Fruit fly (Drosophila melanogaster) whole organism, embryonic: Measurements from ENCODE around the gene VhaSFD.

ENCODE experiments used
- B-H2 ChIP-seq: fragments of 200-800 bp; sonication (Bioruptor generic); optimal IDR thresholded peaks from 2 replicates; lab custom pipeline; 2018; ENCODE audit warnings: missing biosample characterization, mild to moderate bottlenecking, missing genetic modification characterization
- CG11504 ChIP-seq: fragments of 200-800 bp; sonication (Bioruptor generic); optimal IDR thresholded peaks from 3 replicates; lab custom pipeline; 2019; ENCODE audit warnings: missing biosample characterization, mild to moderate bottlenecking, missing genetic modification characterization, moderate library complexity
- CG11723 ChIP-seq: fragments of 200-800 bp; sonication (Bioruptor generic); optimal IDR thresholded peaks from 2 replicates; lab custom pipeline; 2017; ENCODE audit warnings: missing biosample characterization, mild to moderate bottlenecking, missing genetic modification characterization
- CG15269 ChIP-seq: fragments of 200-800 bp; sonication (Bioruptor generic); optimal IDR thresholded peaks from 2 replicates; lab custom pipeline; 2018; ENCODE audit warnings: missing biosample characterization, mild to moderate bottlenecking, missing genetic modification characterization, moderate library complexity
- CG1603 ChIP-seq: fragments of 200-800 bp; sonication (Bioruptor generic); optimal IDR thresholded peaks from 2 replicates; lab custom pipeline; 2019; ENCODE audit warnings: missing biosample characterization, mild to moderate bottlenecking, missing genetic modification characterization, moderate library complexity
- CG16779 ChIP-seq: fragments of 200-800 bp; sonication (Bioruptor generic); IDR thresholded peaks from 2 replicates; pipeline ENCODE4 v1.3.6; 2022; ENCODE audit warnings: missing biosample characterization, missing genetic modification characterization
- CG16813 ChIP-seq: fragments of 200-800 bp; sonication (Bioruptor generic); IDR thresholded peaks from 3 replicates; pipeline ENCODE4 v1.3.6; 2022; ENCODE audit warnings: missing biosample characterization, missing genetic modification characterization; ENCODE audit not compliant: partially characterized antibody
- CG17359 ChIP-seq: fragments of 200-800 bp; sonication (Bioruptor generic); optimal IDR thresholded peaks from 3 replicates; lab custom pipeline; 2018; ENCODE audit warnings: missing biosample characterization, mild to moderate bottlenecking, missing genetic modification characterization, moderate library complexity
- CG17568 ChIP-seq: fragments of 200-800 bp; sonication (Bioruptor generic); optimal IDR thresholded peaks from 2 replicates; lab custom pipeline; 2018; ENCODE audit warnings: missing biosample characterization, mild to moderate bottlenecking, missing genetic modification characterization, moderate library complexity
- CG17612 ChIP-seq: fragments of 200-800 bp; sonication (Bioruptor generic); IDR thresholded peaks from 2 replicates; pipeline ENCODE4 v1.3.6; 2022; ENCODE audit warnings: missing biosample characterization, missing genetic modification characterization
- CG18011 ChIP-seq: fragments of 200-800 bp; sonication (Bioruptor generic); optimal IDR thresholded peaks from 2 replicates; lab custom pipeline; 2017; ENCODE audit warnings: missing biosample characterization, missing genetic modification characterization, mild to moderate bottlenecking, moderate library complexity, missing genotype
- CG2199 ChIP-seq: fragments of 200-800 bp; sonication (Bioruptor generic); IDR thresholded peaks from 3 replicates; pipeline ENCODE4 v1.3.6; 2022; ENCODE audit warnings: missing biosample characterization, missing genetic modification characterization
- CG30431 ChIP-seq: fragments of 200-800 bp; sonication (Bioruptor generic); optimal IDR thresholded peaks from 2 replicates; lab custom pipeline; 2017; ENCODE audit warnings: missing biosample characterization, missing genetic modification characterization
- CG31388 ChIP-seq: fragments of 200-800 bp; sonication (Bioruptor generic); optimal IDR thresholded peaks from 2 replicates; lab custom pipeline; 2016; ENCODE audit warnings: missing biosample characterization, missing genetic modification characterization
- CG3407 ChIP-seq: fragments of 200-800 bp; sonication (Bioruptor generic); optimal IDR thresholded peaks from 2 replicates; lab custom pipeline; 2018; ENCODE audit warnings: missing biosample characterization, mild to moderate bottlenecking, missing genetic modification characterization
- CG34376 ChIP-seq: fragments of 200-800 bp; sonication (Bioruptor generic); optimal IDR thresholded peaks from 2 replicates; lab custom pipeline; 2018; ENCODE audit warnings: missing biosample characterization, mild to moderate bottlenecking, missing genetic modification characterization
- CG4404 ChIP-seq: fragments of 200-800 bp; sonication (Bioruptor generic); IDR thresholded peaks from 2 replicates; pipeline ENCODE4 v1.3.6; 2022; ENCODE audit warnings: missing biosample characterization, missing genetic modification characterization
- CG5180 ChIP-seq: fragments of 200-800 bp; sonication (Bioruptor generic); optimal IDR thresholded peaks from 3 replicates; lab custom pipeline; 2017; ENCODE audit warnings: missing biosample characterization, missing genetic modification characterization, mild to moderate bottlenecking, moderate library complexity, missing genetic modification reagents
- CG8388 ChIP-seq: fragments of 200-800 bp; sonication (Bioruptor generic); optimal IDR thresholded peaks from 2 replicates; lab custom pipeline; 2019; ENCODE audit warnings: missing biosample characterization, mild to moderate bottlenecking, missing genetic modification characterization, moderate library complexity
- CG8478 ChIP-seq: fragments of >200 bp; optimal IDR thresholded peaks from 2 replicates; lab custom pipeline; 2018
- CG8924 ChIP-seq: fragments of 200-800 bp; optimal IDR thresholded peaks from 3 replicates; lab custom pipeline; 2019; ENCODE audit warnings: missing biosample characterization, mild to moderate bottlenecking, missing genetic modification characterization, moderate library complexity
- CG9797 ChIP-seq: fragments of 200-800 bp; sonication (Bioruptor generic); optimal IDR thresholded peaks from 3 replicates; lab custom pipeline; 2018; ENCODE audit warnings: missing biosample characterization, mild to moderate bottlenecking, missing genetic modification characterization
- Dfd ChIP-seq, 2 experiments: fragments of >200 bp; optimal IDR thresholded peaks; 2 replicates each; lab custom pipeline; 2017; ENCODE audit warnings: missing biosample characterization in 2 of 2, missing genetic modification characterization in 2 of 2
- GATAe ChIP-seq: fragments of 200-800 bp; sonication (Bioruptor generic); conservative IDR thresholded peaks from 2 replicates; pipeline ENCODE4 v1.3.6; 2022; ENCODE audit warnings: missing biosample characterization, missing genetic modification characterization
- Gsc ChIP-seq: fragments of 200-800 bp; sonication (Bioruptor generic); IDR thresholded peaks from 2 replicates; pipeline ENCODE4 v1.3.6; 2022; ENCODE audit warnings: missing biosample characterization, missing genetic modification characterization
- HLH3B ChIP-seq: fragments of 200-800 bp; sonication (Bioruptor generic); IDR thresholded peaks from 2 replicates; pipeline ENCODE4 v1.3.6; 2022; ENCODE audit warnings: missing biosample characterization, missing genetic modification characterization
- Hmr ChIP-seq: fragments of 200-800 bp; sonication (Bioruptor generic); optimal IDR thresholded peaks from 3 replicates; lab custom pipeline; 2017; ENCODE audit warnings: mild to moderate bottlenecking, missing biosample characterization, missing genetic modification reagents, missing genetic modification characterization
- Hr3 ChIP-seq: fragments of 200-800 bp; sonication (Bioruptor generic); optimal IDR thresholded peaks from 3 replicates; lab custom pipeline; 2016; ENCODE audit warnings: missing biosample characterization, missing genetic modification characterization
- Hr51 ChIP-seq, 2 experiments: fragments of 200-800 bp; sonication (Bioruptor generic); optimal IDR thresholded peaks; 2 replicates in 1 of 2; 3 replicates in 1 of 2; lab custom pipeline; 2016 to 2018; ENCODE audit warnings: missing biosample characterization in 2 of 2, missing genetic modification characterization in 2 of 2, mild to moderate bottlenecking in 1 of 2, moderate library complexity in 1 of 2
- Kr ChIP-seq: fragments of 200-800 bp; sonication (Bioruptor generic); optimal IDR thresholded peaks from 2 replicates; lab custom pipeline; 2017; ENCODE audit warnings: missing biosample characterization, mild to moderate bottlenecking, missing genetic modification characterization
- Max ChIP-seq: fragments of 200-800 bp; sonication (Bioruptor generic); optimal IDR thresholded peaks from 2 replicates; lab custom pipeline; 2016; ENCODE audit warnings: missing biosample characterization, mild to moderate bottlenecking, missing genetic modification characterization
- Meics ChIP-seq: fragments of 200-800 bp; sonication (Bioruptor generic); optimal IDR thresholded peaks from 2 replicates; lab custom pipeline; 2017; ENCODE audit warnings: missing biosample characterization, mild to moderate bottlenecking, missing genetic modification characterization
- Scr ChIP-seq: fragments of 200-800 bp; sonication (Bioruptor generic); IDR thresholded peaks from 2 replicates; pipeline ENCODE4 v1.3.6; 2022; ENCODE audit warnings: missing biosample characterization, missing genetic modification characterization; ENCODE audit not compliant: partially characterized antibody
- Spps ChIP-seq: fragments of 200-800 bp; sonication (Bioruptor generic); optimal IDR thresholded peaks from 2 replicates; lab custom pipeline; 2018; ENCODE audit warnings: missing biosample characterization, mild to moderate bottlenecking, missing genetic modification characterization
- Xbp1 ChIP-seq: fragments of 200-800 bp; sonication (Bioruptor generic); optimal IDR thresholded peaks from 3 replicates; lab custom pipeline; 2016; ENCODE audit warnings: missing biosample characterization, mild to moderate bottlenecking, missing genetic modification characterization
- bsh ChIP-seq, 2 experiments: fragments of 200-800 bp; sonication (Bioruptor generic); optimal IDR thresholded peaks; 2 replicates each; lab custom pipeline; 2017 to 2018; ENCODE audit warnings: mild to moderate bottlenecking in 2 of 2, missing biosample characterization in 2 of 2, missing genetic modification characterization in 2 of 2, moderate library complexity in 1 of 2
- cato ChIP-seq: fragments of 200-800 bp; sonication (Bioruptor generic); optimal IDR thresholded peaks from 2 replicates; lab custom pipeline; 2016; ENCODE audit warnings: missing biosample characterization, missing genetic modification characterization, borderline replicate concordance
- caup ChIP-seq: fragments of 200-800 bp; sonication (Bioruptor generic); optimal IDR thresholded peaks from 3 replicates; lab custom pipeline; 2017; ENCODE audit warnings: missing biosample characterization, mild to moderate bottlenecking, missing genetic modification characterization, moderate library complexity; ENCODE audit not compliant: severe bottlenecking
- disco-r ChIP-seq: fragments of 200-800 bp; sonication (Bioruptor generic); optimal IDR thresholded peaks from 2 replicates; lab custom pipeline; 2016; ENCODE audit warnings: missing biosample characterization, missing genetic modification characterization
- gsb-n ChIP-seq: fragments of 200-800 bp; sonication (Bioruptor generic); optimal IDR thresholded peaks from 3 replicates; lab custom pipeline; 2018; ENCODE audit warnings: missing biosample characterization, mild to moderate bottlenecking, missing genetic modification characterization
- h ChIP-seq: fragments of >200 bp; optimal IDR thresholded peaks from 2 replicates; lab custom pipeline; 2017
- insv ChIP-seq, 2 experiments: fragments of 200-800 bp; sonication (Bioruptor generic); optimal IDR thresholded peaks; 3 replicates each; lab custom pipeline; 2016 to 2018; ENCODE audit warnings: missing biosample characterization in 2 of 2, missing genetic modification characterization in 2 of 2
- jumu ChIP-seq: fragments of 200-800 bp; sonication (Bioruptor generic); optimal IDR thresholded peaks from 3 replicates; lab custom pipeline; 2016; ENCODE audit warnings: missing biosample characterization, missing genetic modification characterization
- lov ChIP-seq, 2 experiments: fragments of 200-800 bp in 1 of 2; fragments of >200 bp in 1 of 2; sonication (Bioruptor generic) in 1 of 2; IDR thresholded peaks in 1 of 2; optimal IDR thresholded peaks in 1 of 2; 2 replicates in 1 of 2; 3 replicates in 1 of 2; pipeline versions ENCODE4 v1.3.6 to Lab custom; 2017 to 2022; ENCODE audit warnings: missing biosample characterization in 1 of 2, missing genetic modification characterization in 1 of 2
- nau ChIP-seq: fragments of 200-800 bp; sonication (Bioruptor generic); optimal IDR thresholded peaks from 3 replicates; lab custom pipeline; 2017; ENCODE audit warnings: missing biosample characterization, mild to moderate bottlenecking, missing genetic modification characterization, missing genetic modification reagents
- odd ChIP-seq: fragments of 200-800 bp; sonication (Bioruptor generic); optimal IDR thresholded peaks from 2 replicates; lab custom pipeline; 2017; ENCODE audit warnings: missing biosample characterization, mild to moderate bottlenecking, missing genetic modification characterization
- pum ChIP-seq: fragments of 200-800 bp; sonication (Bioruptor generic); optimal IDR thresholded peaks from 2 replicates; lab custom pipeline; 2016; ENCODE audit warnings: missing biosample characterization, missing genetic modification characterization
- pzg ChIP-seq: fragments of 200-800 bp; sonication (Bioruptor generic); optimal IDR thresholded peaks from 3 replicates; lab custom pipeline; 2018; ENCODE audit warnings: missing biosample characterization, mild to moderate bottlenecking, missing genetic modification characterization, moderate library complexity
- slbo ChIP-seq: fragments of 200-800 bp; sonication (Bioruptor generic); IDR thresholded peaks from 2 replicates; pipeline ENCODE4 v1.3.6; 2022; ENCODE audit warnings: missing biosample characterization, missing genetic modification characterization
- slou ChIP-seq: fragments of 200-800 bp; sonication (Bioruptor generic); optimal IDR thresholded peaks from 3 replicates; lab custom pipeline; 2016; ENCODE audit warnings: missing biosample characterization, missing genetic modification characterization

The VhaSFD gene

DNA sequence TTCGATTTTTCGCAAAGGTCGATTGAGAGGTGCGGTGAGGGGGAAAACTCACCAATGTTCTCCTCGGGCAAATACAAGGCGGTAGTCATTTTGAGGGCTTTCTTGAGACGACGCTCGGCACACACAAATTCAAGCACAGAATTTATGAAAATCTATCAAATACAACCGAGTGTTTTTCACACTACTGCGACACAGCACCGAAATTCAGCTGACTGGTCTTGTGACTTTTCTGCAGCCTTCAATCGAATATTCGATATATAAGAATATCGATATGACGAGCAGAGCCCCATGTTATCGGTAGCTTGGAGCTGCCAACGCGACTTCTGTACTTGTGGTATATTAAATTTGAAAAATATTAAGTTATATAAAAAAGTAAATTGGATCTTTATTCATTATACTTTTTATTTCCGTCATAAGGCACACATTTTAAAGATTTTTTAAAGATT lies at the start of gene VhaSFD (continued):
- TF ChIP-seq CG30431 (no peak), bsh (GFP tag; optimal IDR thresholded peaks at IDR 0.05; lab: Kevin White, UChicago) (no peak), Dfd (GFP tag; optimal IDR thresholded peaks at IDR 0.05; lab: Kevin White, UChicago) (no peak), CG15269 (tag; lab: Kevin White, UChicago) (no peak), Hr3 (GFP tag; lab: Kevin White, UChicago) (no peak), CG2199 (GFP tag; lab: Robert Waterston, UW) (no peak), B-H2 (GFP tag; lab: Kevin White, UChicago) (no peak), disco-r (no peak), cato (no peak), CG18011 (GFP tag; lab: Kevin White, UChicago) (no peak), Xbp1 (GFP tag; lab: Kevin White, UChicago) (peak; percentile 30), CG17568 (GFP tag; lab: Kevin White, UChicago) (no peak), lov (optimal IDR thresholded peaks at IDR 0.05; lab: Kevin White, UChicago) (no peak), lov (GFP tag; IDR thresholded peaks at IDR 0.05; lab: Robert Waterston, UW) (no peak), CG8478 (lab: Kevin White, UChicago) (no peak), Spps (no peak), GATAe (GFP tag; lab: Robert Waterston, UW) (no peak), nau (GFP tag; lab: Kevin White, UChicago) (no peak), CG1603 (peak; percentile 48), Scr (GFP tag; lab: Robert Waterston, UW) (peak; percentile 49), CG11504 (tag; lab: Kevin White, UChicago) (no peak), CG9797 (GFP tag; lab: Kevin White, UChicago) (peak; percentile 56), Kr (no peak), Max (no peak), slbo (GFP tag; lab: Robert Waterston, UW) (peak; percentile 35; the same call in 1 of the 2 replicates), CG8388 (GFP tag; lab: Kevin White, UChicago) (no peak), CG4404 (GFP tag; lab: Robert Waterston, UW) (no peak), gsb-n (tag; lab: Kevin White, UChicago) (no peak), slou (GFP tag; lab: Kevin White, UChicago) (no peak), Hr51 (GFP tag; optimal IDR thresholded peaks at IDR 0.05; lab: Kevin White, UChicago) (no peak), CG16779 (GFP tag; lab: Robert Waterston, UW) (no peak), CG11723 (no peak), CG17612 (GFP tag; lab: Robert Waterston, UW) (no peak), CG34376 (GFP tag; lab: Kevin White, UChicago) (peak; percentile 54), pum (no peak), CG5180 (GFP tag; lab: Kevin White, UChicago) (no peak), caup (no peak), CG8924 (tag; lab: Kevin White, UChicago) (peak; percentile 32), insv (GFP tag; optimal IDR thresholded peaks at IDR 0.05; lab: Kevin White, UChicago) (no peak), CG16813 (GFP tag; lab: Robert Waterston, UW) (peak; percentile 66), Gsc (GFP tag; lab: Robert Waterston, UW) (no peak), CG3407 (GFP tag; lab: Kevin White, UChicago) (no peak), CG31388 (GFP tag; lab: Kevin White, UChicago) (no peak), Hmr (GFP tag; lab: Kevin White, UChicago) (no peak), HLH3B (GFP tag; lab: Robert Waterston, UW) (no peak), jumu (no peak), h (lab: Kevin White, UChicago) (no peak), Meics (no peak), odd (no peak), CG17359 (tag; lab: Kevin White, UChicago) (peak; percentile 16), pzg (GFP tag; lab: Kevin White, UChicago) (peak; percentile 85)
